Worm (Caenorhabditis elegans) whole organism, young adult: ENCODE measurements around the gene Y75B8A.37.

ENCODE experiments used
- F55B11.4 ChIP-seq: sonication (generic microtip); optimal IDR thresholded peaks from 2 replicates; lab custom pipeline; 2016; ENCODE audit warnings: missing compliant biosample characterization, missing genetic modification characterization, borderline replicate concordance; ENCODE audit not compliant: insufficient read depth
- unc-62 ChIP-seq: fragments of 150-350 bp; optimal IDR thresholded peaks from 2 replicates; lab custom pipeline; 2014; ENCODE audit warnings: missing biosample characterization, missing genetic modification reagents, missing genetic modification characterization

DNA sequence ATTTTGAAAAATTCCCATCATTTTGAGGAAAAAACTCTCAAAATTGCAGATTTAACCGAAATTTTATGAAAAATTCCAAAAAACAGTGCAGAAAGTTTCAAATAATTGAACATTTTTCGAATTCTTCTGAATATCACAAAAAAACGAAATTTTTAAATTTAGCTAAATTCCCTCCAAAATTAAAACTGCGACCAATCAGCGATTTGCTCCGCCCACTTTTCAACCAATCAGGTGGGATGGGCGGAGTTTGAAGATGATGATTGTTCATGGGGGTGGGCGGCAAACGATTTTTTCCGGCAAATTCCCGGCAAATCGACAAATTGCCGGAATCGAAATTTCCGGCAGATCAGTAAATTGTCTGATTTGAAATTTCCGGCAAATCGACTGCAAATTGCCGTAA, 19.0 kb downstream of the Y75B8A.37 start:
- TF ChIP-seq unc-62 (GFP tag; lab: Kevin White, UChicago) = no peak
- TF ChIP-seq F55B11.4 (tag; lab: Kevin White, UChicago) = no peak
